Fruit fly (Drosophila melanogaster) whole organism, adult: ENCODE results near the gene klar.

Experiments used
- CG11617 ChIP-seq: fragments of 200-800 bp; sonication (Bioruptor generic); optimal IDR thresholded peaks from 2 replicates; lab custom pipeline; 2017; ENCODE audit warnings: mild to moderate bottlenecking, missing biosample characterization, missing genetic modification reagents, missing genetic modification characterization
- CG12768 ChIP-seq: fragments of 200-800 bp; sonication (Bioruptor generic); optimal IDR thresholded peaks from 2 replicates; lab custom pipeline; 2017; ENCODE audit warnings: missing biosample characterization, missing genetic modification characterization, mild to moderate bottlenecking, moderate library complexity, missing genetic modification reagents
- CG14711 ChIP-seq: fragments of 200-800 bp; sonication (Bioruptor generic); optimal IDR thresholded peaks from 2 replicates; lab custom pipeline; 2018; ENCODE audit warnings: missing biosample characterization, mild to moderate bottlenecking, missing genetic modification characterization, moderate library complexity
- CG1620 ChIP-seq: fragments of 200-800 bp; sonication (Bioruptor generic); optimal IDR thresholded peaks from 2 replicates; lab custom pipeline; 2016; ENCODE audit warnings: missing biosample characterization, missing genetic modification characterization
- CG33017 ChIP-seq: fragments of 200-800 bp; sonication (Bioruptor generic); optimal IDR thresholded peaks from 2 replicates; lab custom pipeline; 2018; ENCODE audit warnings: missing biosample characterization, mild to moderate bottlenecking, missing genetic modification characterization, moderate library complexity
- CG5204 ChIP-seq: fragments of 200-800 bp; sonication (Bioruptor generic); optimal IDR thresholded peaks from 2 replicates; lab custom pipeline; 2016; ENCODE audit warnings: missing biosample characterization, missing genetic modification characterization
- CG7045 ChIP-seq: fragments of 200-800 bp; sonication (Bioruptor generic); optimal IDR thresholded peaks from 2 replicates; lab custom pipeline; 2017; ENCODE audit warnings: missing biosample characterization, mild to moderate bottlenecking, missing genetic modification characterization
- CG7101 ChIP-seq: fragments of 200-800 bp; sonication (Bioruptor generic); optimal IDR thresholded peaks from 2 replicates; lab custom pipeline; 2018; ENCODE audit warnings: missing biosample characterization, mild to moderate bottlenecking, missing genetic modification characterization, moderate library complexity
- Clk ChIP-seq: fragments of 200-800 bp; sonication (Bioruptor generic); optimal IDR thresholded peaks from 2 replicates; lab custom pipeline; 2017; ENCODE audit warnings: missing biosample characterization, missing genetic modification characterization
- Crg-1 ChIP-seq: fragments of 200-800 bp; sonication (Bioruptor generic); optimal IDR thresholded peaks from 2 replicates; lab custom pipeline; 2016; ENCODE audit warnings: missing biosample characterization, missing genetic modification characterization
- Hr96 ChIP-seq: fragments of 200-800 bp; sonication (Bioruptor generic); optimal IDR thresholded peaks from 2 replicates; lab custom pipeline; 2016; ENCODE audit warnings: missing biosample characterization, missing genetic modification characterization
- Mnt ChIP-seq: fragments of 200-800 bp; sonication (Bioruptor generic); optimal IDR thresholded peaks from 2 replicates; lab custom pipeline; 2016; ENCODE audit warnings: missing biosample characterization, mild to moderate bottlenecking, missing genetic modification characterization
- bab1 ChIP-seq: fragments of 200-800 bp; sonication (Bioruptor generic); optimal IDR thresholded peaks from 3 replicates; lab custom pipeline; 2019; ENCODE audit warnings: missing biosample characterization, mild to moderate bottlenecking, missing genetic modification characterization, moderate library complexity
- cic ChIP-seq: fragments of 200-800 bp; sonication (Bioruptor generic); optimal IDR thresholded peaks from 2 replicates; lab custom pipeline; 2017; ENCODE audit warnings: missing biosample characterization, mild to moderate bottlenecking, missing genetic modification characterization, moderate library complexity
- cnc ChIP-seq, 2 experiments: fragments of >200 bp; optimal IDR thresholded peaks; 2 replicates each; lab custom pipeline; 2017
- kay ChIP-seq: fragments of 200-800 bp; sonication (Bioruptor generic); peaks from one replicate; lab custom pipeline; 2016; ENCODE audit warnings: missing biosample characterization, missing genetic modification characterization, borderline replicate concordance
- ovo ChIP-seq: fragments of 200-800 bp; sonication (Bioruptor generic); optimal IDR thresholded peaks from 2 replicates; lab custom pipeline; 2016; ENCODE audit warnings: missing biosample characterization, missing genetic modification characterization
- pad ChIP-seq: fragments of 200-800 bp; sonication (Bioruptor generic); optimal IDR thresholded peaks from 3 replicates; lab custom pipeline; 2017; ENCODE audit warnings: missing biosample characterization, missing genetic modification characterization, mild to moderate bottlenecking, moderate library complexity, missing genetic modification reagents
- tj ChIP-seq: fragments of 200-800 bp; sonication (Bioruptor generic); optimal IDR thresholded peaks from 3 replicates; lab custom pipeline; 2017; ENCODE audit warnings: missing biosample characterization, mild to moderate bottlenecking, missing genetic modification characterization, moderate library complexity
- toe ChIP-seq: fragments of 200-800 bp; sonication (Bioruptor generic); optimal IDR thresholded peaks from 2 replicates; lab custom pipeline; 2016; ENCODE audit warnings: missing biosample characterization, missing genetic modification characterization

The klar gene

dm6 chr3L:510823-511227 lies 29.6 kb downstream of the klar start:
- no peak for TF ChIP-seq ovo (GFP tag; lab: Kevin White, UChicago)
- no peak for TF ChIP-seq CG5204 (GFP tag; lab: Kevin White, UChicago)
- TF ChIP-seq bab1, result no peak
- TF ChIP-seq Mnt (GFP tag; lab: Kevin White, UChicago), result no peak
- no peak for TF ChIP-seq tj (GFP tag; lab: Kevin White, UChicago)
- no peak for TF ChIP-seq CG7045 (GFP tag; lab: Kevin White, UChicago)
- no peak for TF ChIP-seq CG14711 (tag; lab: Kevin White, UChicago)
- no peak for TF ChIP-seq CG33017 (tag; lab: Kevin White, UChicago)

DNA sequence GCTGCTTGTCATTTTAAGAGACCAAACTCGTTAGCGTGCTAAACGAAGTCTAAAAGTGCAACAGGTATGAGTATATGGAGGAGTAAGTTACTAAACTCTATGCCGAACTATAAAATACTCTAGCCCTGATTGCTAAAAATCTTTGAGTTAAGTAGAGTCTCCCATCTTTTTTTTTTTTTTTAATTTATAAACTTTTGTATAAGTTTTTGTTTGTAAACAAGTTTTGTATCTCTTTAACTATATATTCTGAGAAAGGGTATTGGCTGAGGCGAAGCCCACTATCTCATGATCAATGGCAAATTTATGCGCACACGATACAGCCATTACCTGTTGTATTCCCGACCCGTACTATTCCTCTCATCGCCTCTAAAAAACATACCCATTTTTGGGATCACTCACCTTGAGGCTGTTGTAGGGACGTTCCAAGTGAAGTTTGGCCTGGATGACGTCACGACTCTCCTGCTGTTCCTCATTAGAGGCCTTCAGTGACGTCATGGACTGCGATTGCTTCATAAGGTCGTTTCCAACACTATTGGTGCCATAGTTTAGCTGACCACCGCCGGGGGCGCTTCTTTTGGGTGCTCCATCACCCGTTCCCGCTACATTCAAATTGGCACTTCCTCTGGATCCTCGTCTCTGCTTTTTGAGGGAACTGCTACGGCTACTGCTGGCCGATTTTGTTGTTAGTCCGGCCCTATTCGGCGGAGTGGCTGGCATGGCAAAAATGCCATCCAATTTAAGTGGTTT lies 32.7 kb downstream of the klar start:
- no peak for TF ChIP-seq Clk (GFP tag; lab: Kevin White, UChicago)
- TF ChIP-seq bab1, result no peak
- no peak for TF ChIP-seq toe (GFP tag; lab: Kevin White, UChicago)
- TF ChIP-seq CG14711 (tag; lab: Kevin White, UChicago), result no peak
- no peak for TF ChIP-seq Crg-1 (GFP tag; lab: Kevin White, UChicago)
- TF ChIP-seq Hr96 (GFP tag; lab: Kevin White, UChicago), result no peak
- TF ChIP-seq CG7101 (tag; lab: Kevin White, UChicago), result no peak
- no peak for TF ChIP-seq CG1620 (GFP tag; lab: Kevin White, UChicago)
- no peak for TF ChIP-seq CG11617
- TF ChIP-seq cic, result no peak
- TF ChIP-seq ovo (GFP tag; lab: Kevin White, UChicago), result no peak
- TF ChIP-seq CG5204 (GFP tag; lab: Kevin White, UChicago), result no peak
- TF ChIP-seq CG33017 (tag; lab: Kevin White, UChicago), result no peak
- TF ChIP-seq pad (GFP tag; lab: Kevin White, UChicago), result no peak
- TF ChIP-seq cnc (optimal IDR thresholded peaks at IDR 0.05; lab: Kevin White, UChicago), result no peak
- no peak for TF ChIP-seq tj (GFP tag; lab: Kevin White, UChicago)
- TF ChIP-seq kay (GFP tag; lab: Kevin White, UChicago), result no peak
- no peak for TF ChIP-seq Mnt (GFP tag; lab: Kevin White, UChicago)

- TF ChIP-seq CG14711 (tag; lab: Kevin White, UChicago), result peak; percentile 16
- peak; percentile 76 for TF ChIP-seq pad (GFP tag; lab: Kevin White, UChicago)
- TF ChIP-seq bab1, result peak; percentile 38
- no peak for TF ChIP-seq Clk (GFP tag; lab: Kevin White, UChicago)
- no peak for TF ChIP-seq cic
- TF ChIP-seq CG11617, result peak; percentile 20
- peak; percentile 87 for TF ChIP-seq Hr96 (GFP tag; lab: Kevin White, UChicago)
- TF ChIP-seq CG5204 (GFP tag; lab: Kevin White, UChicago), result peak; percentile 73
- peak; percentile 74 for TF ChIP-seq Mnt (GFP tag; lab: Kevin White, UChicago)
- TF ChIP-seq Crg-1 (GFP tag; lab: Kevin White, UChicago), result peak; percentile 90
- peak; percentile 78 for TF ChIP-seq toe (GFP tag; lab: Kevin White, UChicago)
- peak; percentile 85 for TF ChIP-seq ovo (GFP tag; lab: Kevin White, UChicago)
- no peak for TF ChIP-seq CG33017 (tag; lab: Kevin White, UChicago)
- no peak for TF ChIP-seq CG12768
- peak; percentile 41 for TF ChIP-seq CG7045 (GFP tag; lab: Kevin White, UChicago)
- TF ChIP-seq kay (GFP tag; lab: Kevin White, UChicago), result no peak
- TF ChIP-seq CG7101 (tag; lab: Kevin White, UChicago), result peak; percentile 49
- no peak for TF ChIP-seq cnc (optimal IDR thresholded peaks at IDR 0.05; lab: Kevin White, UChicago)
- peak; percentile 89 for TF ChIP-seq CG1620 (GFP tag; lab: Kevin White, UChicago)
- no peak for TF ChIP-seq tj (GFP tag; lab: Kevin White, UChicago)
Observed at dm6 chr3L:505782-506408, 34.5 kb downstream of the klar start.

dm6 chr3L:500351-501015 lies 39.9 kb downstream of the klar start, which contains the start of the genes CG34267 and CG34268:
TSS of gene CG34267 (minus strand) at chr3L:500451.
TSS of gene CG34268 (plus strand) at chr3L:500965.
- TF ChIP-seq CG14711 (tag; lab: Kevin White, UChicago), result no peak
- no peak for TF ChIP-seq kay (GFP tag; lab: Kevin White, UChicago)
- no peak for TF ChIP-seq cnc (optimal IDR thresholded peaks at IDR 0.05; lab: Kevin White, UChicago)
- TF ChIP-seq Crg-1 (GFP tag; lab: Kevin White, UChicago), result no peak
- no peak for TF ChIP-seq tj (GFP tag; lab: Kevin White, UChicago)
- TF ChIP-seq toe (GFP tag; lab: Kevin White, UChicago), result no peak
- no peak for TF ChIP-seq ovo (GFP tag; lab: Kevin White, UChicago)
- TF ChIP-seq CG12768, result no peak
- no peak for TF ChIP-seq cic
- no peak for TF ChIP-seq Clk (GFP tag; lab: Kevin White, UChicago)
- no peak for TF ChIP-seq CG11617
- no peak for TF ChIP-seq CG7045 (GFP tag; lab: Kevin White, UChicago)
- TF ChIP-seq pad (GFP tag; lab: Kevin White, UChicago), result no peak
- no peak for TF ChIP-seq CG1620 (GFP tag; lab: Kevin White, UChicago)
- TF ChIP-seq Mnt (GFP tag; lab: Kevin White, UChicago), result no peak
- no peak for TF ChIP-seq bab1

dm6 chr3L:490808-491114 lies 49.7 kb downstream of the klar start:
- TF ChIP-seq bab1 (peak; percentile 7), tj (GFP tag; lab: Kevin White, UChicago) (no peak)
